Fruit fly (Drosophila melanogaster): Measurements from ENCODE around the gene CG33267.

The CG33267 gene

DNA sequence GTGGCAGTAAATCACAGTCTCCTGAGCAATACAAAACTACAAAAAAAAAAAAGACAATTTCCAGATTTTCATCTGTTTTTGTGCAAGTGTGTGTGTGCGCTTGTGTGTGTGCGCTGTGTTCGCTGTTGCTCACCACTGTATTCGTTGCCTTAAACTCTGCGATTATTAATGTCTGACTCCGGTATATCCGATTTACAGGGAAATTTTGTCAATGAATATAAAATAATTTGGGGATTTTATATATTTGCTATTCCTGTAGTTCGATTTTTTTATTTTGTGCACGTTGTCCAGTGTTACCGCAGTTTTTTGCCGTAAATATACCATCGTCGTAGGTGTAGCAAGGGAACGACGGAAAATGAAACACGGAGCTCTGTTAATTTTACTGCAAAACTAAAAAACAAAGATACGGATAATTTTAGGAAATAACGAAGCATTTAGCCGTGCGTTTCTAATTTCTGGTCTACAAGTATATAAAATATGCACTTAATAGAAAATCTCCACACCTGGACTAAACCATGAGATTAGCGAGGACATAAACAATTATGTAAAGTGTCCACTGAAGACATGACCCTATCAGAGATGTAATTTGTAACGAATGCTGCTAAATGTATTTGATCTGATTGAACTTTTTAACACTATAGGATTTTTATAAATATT lies 45.0 kb downstream of the CG33267 start, which contains the start of gene Duba:
Gene Duba (minus strand): TSS at position 313 of the 657 bp plus-strand sequence.
- TF ChIP-seq toe (GFP tag; optimal IDR thresholded peaks at IDR 0.05) (no peak), pad (GFP tag; optimal IDR thresholded peaks at IDR 0.05) (no peak), tj (GFP tag; optimal IDR thresholded peaks at IDR 0.05) (no peak), CG14711 (tag; optimal IDR thresholded peaks at IDR 0.05) (no peak), CG1620 (GFP tag; optimal IDR thresholded peaks at IDR 0.05) (no peak), CG7045 (GFP tag; optimal IDR thresholded peaks at IDR 0.05) (no peak), Mnt (GFP tag; optimal IDR thresholded peaks at IDR 0.05) (peak; percentile 44), Hr96 (GFP tag; optimal IDR thresholded peaks at IDR 0.05) (no peak), CG7101 (tag; optimal IDR thresholded peaks at IDR 0.05) (no peak), CG11617 (GFP tag; optimal IDR thresholded peaks at IDR 0.05) (no peak), Crg-1 (GFP tag; optimal IDR thresholded peaks at IDR 0.05) (no peak), CG12768 (GFP tag; optimal IDR thresholded peaks at IDR 0.05) (no peak), ovo (GFP tag; optimal IDR thresholded peaks at IDR 0.05) (no peak), bab1 (GFP tag; optimal IDR thresholded peaks at IDR 0.05) (no peak), CG5204 (GFP tag; optimal IDR thresholded peaks at IDR 0.05) (peak; percentile 23)

DNA sequence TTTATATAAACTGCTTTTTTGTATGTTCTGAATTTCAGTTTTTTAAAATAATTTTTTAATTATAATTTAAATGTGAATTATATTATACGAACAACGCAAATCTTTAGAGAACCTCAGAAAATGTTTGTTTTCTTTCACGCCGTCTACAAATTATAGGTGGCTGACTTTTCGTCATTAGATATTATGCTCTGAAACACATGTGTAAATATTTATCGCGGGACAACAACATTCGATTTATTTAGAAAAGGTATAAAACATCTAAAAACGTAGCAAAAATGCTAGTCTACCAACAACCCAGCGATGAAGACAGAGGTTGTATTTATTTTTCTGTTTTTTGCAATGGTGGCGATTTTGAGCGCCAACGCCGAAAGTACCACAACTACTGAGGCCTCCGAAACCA lies 45.6 kb downstream of the CG33267 start, which contains the start of gene CG42832:
Gene CG42832 (plus strand): TSS at position 301 of the 400 bp plus-strand sequence.
- TF ChIP-seq CG1620 (GFP tag; optimal IDR thresholded peaks at IDR 0.05) (no peak), cnc (optimal IDR thresholded peaks at IDR 0.05) (no peak), Clk (GFP tag; optimal IDR thresholded peaks at IDR 0.05) (no peak), CG33017 (tag; optimal IDR thresholded peaks at IDR 0.05) (no peak), CG11617 (GFP tag; optimal IDR thresholded peaks at IDR 0.05) (no peak), bab1 (GFP tag; optimal IDR thresholded peaks at IDR 0.05) (no peak), toe (GFP tag; optimal IDR thresholded peaks at IDR 0.05) (no peak), pad (GFP tag; optimal IDR thresholded peaks at IDR 0.05) (no peak), tj (GFP tag; optimal IDR thresholded peaks at IDR 0.05) (no peak)

DNA sequence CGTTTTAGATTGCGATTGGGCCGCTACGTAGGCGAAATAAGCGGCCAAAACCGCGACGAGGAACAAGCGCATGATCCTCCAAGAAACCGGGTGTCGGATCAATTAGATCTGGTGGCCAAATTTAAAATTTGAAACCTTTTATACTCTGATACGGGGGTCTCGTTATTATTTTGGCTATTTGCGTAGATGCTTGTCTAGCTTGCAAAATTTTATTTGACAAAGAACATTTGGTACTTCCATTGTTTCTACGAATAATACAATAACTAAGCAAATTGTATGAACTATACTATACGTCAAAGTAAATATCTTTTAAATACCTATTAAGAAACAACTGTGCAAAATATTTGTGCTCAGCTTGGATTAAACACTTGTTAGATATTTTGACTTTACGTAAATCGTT lies 55.7 kb downstream of the CG33267 start, which contains the start of gene Muc68Ca:
Gene Muc68Ca (minus strand): TSS at position 101 of the 400 bp plus-strand sequence.
- TF ChIP-seq pad (GFP tag; optimal IDR thresholded peaks at IDR 0.05) (no peak), CG7045 (GFP tag; optimal IDR thresholded peaks at IDR 0.05) (no peak), CG1620 (GFP tag; optimal IDR thresholded peaks at IDR 0.05) (no peak), ovo (GFP tag; optimal IDR thresholded peaks at IDR 0.05) (no peak), CG12768 (GFP tag; optimal IDR thresholded peaks at IDR 0.05) (no peak)
